Worm (Caenorhabditis elegans) whole organism, L3 larva: ENCODE results near the gene col-101.

Source experiments
- ZK546.5 ChIP-seq: sonication (generic microtip); optimal IDR thresholded peaks from 2 replicates; lab custom pipeline; 2017; ENCODE audit warnings: missing biosample characterization, missing genetic modification characterization
- ama-1 ChIP-seq: fragments of 150-350 bp; optimal IDR thresholded peaks from 2 replicates; lab custom pipeline; 2018
- elt-1 ChIP-seq: fragments of 150-350 bp; optimal IDR thresholded peaks from 2 replicates; lab custom pipeline; 2014; ENCODE audit warnings: missing biosample characterization, missing genetic modification characterization
- zag-1 ChIP-seq: fragments of 150-350 bp; optimal IDR thresholded peaks from 2 replicates; lab custom pipeline; 2014; ENCODE audit warnings: missing biosample characterization, missing genetic modification characterization

DNA sequence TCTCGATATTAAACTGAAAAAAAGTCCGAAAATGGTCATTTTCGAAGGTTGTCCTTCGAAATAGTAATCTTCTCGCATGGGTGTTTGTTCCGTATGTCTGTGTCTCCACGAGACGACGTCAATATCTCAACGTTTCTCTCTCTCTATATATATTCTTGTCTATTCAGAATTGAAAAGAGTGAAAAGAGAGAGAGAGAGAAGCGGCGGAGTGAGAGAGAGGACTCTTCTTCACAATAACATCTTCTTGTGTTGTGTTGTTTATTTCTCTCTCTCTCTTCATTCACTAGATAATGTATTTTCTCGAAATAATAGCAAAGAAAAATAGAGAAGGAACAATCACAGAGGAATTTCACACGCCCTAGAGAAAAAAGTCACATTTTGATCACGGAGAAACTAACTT is 39.6 kb upstream of the col-101 start:
- TF ChIP-seq elt-1 (no peak), ama-1 (lab: Kevin White, UChicago) (no peak), ZK546.5 (no peak), zag-1 (tag; lab: Kevin White, UChicago) (no peak)
